Worm (Caenorhabditis elegans): Measurements from ENCODE around the gene str-206.

DNA sequence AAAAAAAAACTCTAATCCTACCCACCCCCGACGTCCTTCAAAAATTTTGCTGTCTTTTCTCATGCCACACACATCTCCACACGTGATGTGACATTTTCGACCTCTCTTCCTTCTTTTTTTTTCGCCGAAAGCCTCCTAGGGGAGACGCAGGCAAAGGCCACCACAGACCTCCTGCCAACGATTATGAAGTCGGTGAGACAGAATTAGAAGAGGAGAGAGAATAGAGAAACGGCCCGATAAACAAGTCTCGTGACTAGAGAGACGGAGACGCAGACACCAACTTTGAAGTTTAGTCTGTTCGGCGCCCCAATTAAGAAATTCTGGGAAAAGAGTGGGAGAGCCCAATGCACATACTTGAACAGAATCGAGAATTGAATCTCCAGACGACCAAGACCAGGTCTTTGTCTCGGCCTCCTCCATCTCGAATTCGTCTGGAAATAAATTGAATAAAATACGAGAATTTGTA is 6.6 kb downstream of the str-206 start:
- no peak for TF ChIP-seq Y79H2A.3 (GFP tag; conservative IDR thresholded peaks at IDR 0.05)
- TF ChIP-seq F57C9.4 (tag; optimal IDR thresholded peaks at IDR 0.05): peak; percentile 46
- peak; percentile 93 for TF ChIP-seq nfyb-1 (GFP tag; IDR thresholded peaks at IDR 0.05)
- TF ChIP-seq rec-8 (tag; optimal IDR thresholded peaks at IDR 0.05): no peak
- peak; percentile 75 for TF ChIP-seq athp-1 (tag; optimal IDR thresholded peaks at IDR 0.05)
- TF ChIP-seq T07F8.4 (tag; optimal IDR thresholded peaks at IDR 0.05): peak; percentile 17
- no peak for TF ChIP-seq ceh-79 (tag; optimal IDR thresholded peaks at IDR 0.05)
- no peak for TF ChIP-seq bed-1 (GFP tag; IDR thresholded peaks at IDR 0.05)
- TF ChIP-seq attf-5 (GFP tag; optimal IDR thresholded peaks at IDR 0.05): peak; percentile 83
- TF ChIP-seq ztf-3 (GFP tag; optimal IDR thresholded peaks at IDR 0.05): peak; percentile 72
- TF ChIP-seq hmg-1.2 (GFP tag; IDR thresholded peaks at IDR 0.05): peak; percentile 82
- peak; percentile 57 for TF ChIP-seq Y56A3A.18 (GFP tag; IDR thresholded peaks at IDR 0.05)
- no peak for TF ChIP-seq lsl-1 (GFP tag; optimal IDR thresholded peaks at IDR 0.05)
- TF ChIP-seq T26A5.8 (tag; optimal IDR thresholded peaks at IDR 0.05): no peak

Measured in whole organism, young adult.